Worm (Caenorhabditis elegans) whole organism, young adult: Measurements from ENCODE around the gene F47B8.18.

ENCODE experiments used
- B0019.2 ChIP-seq: fragments of 200-800 bp; sonication (Bioruptor generic); conservative IDR thresholded peaks from 2 replicates; pipeline ENCODE4 v1.3.6; 2022; ENCODE audit warnings: missing genetic modification reagents, missing genetic modification characterization, missing compliant biosample characterization
- B0261.1 ChIP-seq: sonication (generic microtip); optimal IDR thresholded peaks from 2 replicates; lab custom pipeline; 2016; ENCODE audit warnings: mild to moderate bottlenecking, missing genetic modification characterization, moderate library complexity, missing compliant biosample characterization
- B0336.3 ChIP-seq: fragments of 200-800 bp; sonication (Bioruptor generic); IDR thresholded peaks from 2 replicates; pipeline ENCODE4 v1.3.6; 2022; ENCODE audit warnings: missing genetic modification characterization, missing compliant biosample characterization
- D2030.7 ChIP-seq: fragments of 200-800 bp; sonication (Bioruptor generic); IDR thresholded peaks from 2 replicates; pipeline ENCODE4 v1.3.6; 2022; ENCODE audit warnings: missing genetic modification reagents, missing genetic modification characterization, missing compliant biosample characterization
- F39B2.1 ChIP-seq: fragments of 200-800 bp; sonication (Bioruptor generic); IDR thresholded peaks from 2 replicates; pipeline ENCODE4 v1.3.6; 2022; ENCODE audit warnings: missing genetic modification reagents, missing genetic modification characterization, missing compliant biosample characterization
- F57C9.4 ChIP-seq: sonication (generic microtip); optimal IDR thresholded peaks from 2 replicates; lab custom pipeline; 2017; ENCODE audit warnings: mild to moderate bottlenecking, missing genetic modification characterization, missing compliant biosample characterization
- T26A5.8 ChIP-seq: sonication (generic microtip); optimal IDR thresholded peaks from 2 replicates; lab custom pipeline; 2016; ENCODE audit warnings: missing genetic modification characterization, missing compliant biosample characterization
- Y56A3A.18 ChIP-seq: fragments of 200-800 bp; sonication (Bioruptor generic); IDR thresholded peaks from 2 replicates; pipeline ENCODE4 v1.3.6; 2022; ENCODE audit warnings: missing genetic modification reagents, missing genetic modification characterization, missing compliant biosample characterization
- Y79H2A.3 ChIP-seq: fragments of 200-800 bp; sonication (Bioruptor generic); conservative IDR thresholded peaks from 2 replicates; pipeline ENCODE4 v1.3.6; 2022; ENCODE audit warnings: missing genetic modification reagents, missing genetic modification characterization, missing compliant biosample characterization
- ama-1 ChIP-seq, 3 experiments: fragments of 150-350 bp in 1 of 3; sonication (generic microtip) in 2 of 3; optimal IDR thresholded peaks; 2 replicates each; lab custom pipeline; 2014 to 2018; ENCODE audit warnings: missing biosample characterization in 2 of 3, missing genetic modification characterization in 2 of 3, missing genetic modification reagents in 2 of 3
- aptf-2 ChIP-seq: fragments of 200-800 bp; sonication (Bioruptor generic); conservative IDR thresholded peaks from 2 replicates; pipeline ENCODE4 v1.3.6; 2022; ENCODE audit warnings: missing genetic modification reagents, missing genetic modification characterization, missing compliant biosample characterization
- athp-1 ChIP-seq: sonication (generic microtip); optimal IDR thresholded peaks from 2 replicates; lab custom pipeline; 2017; ENCODE audit warnings: mild to moderate bottlenecking, missing genetic modification characterization, missing compliant biosample characterization
- attf-3 ChIP-seq: fragments of 200-800 bp; sonication (Bioruptor generic); conservative IDR thresholded peaks from 2 replicates; pipeline ENCODE4 v1.3.6; 2022; ENCODE audit warnings: missing genetic modification reagents, missing genetic modification characterization, missing compliant biosample characterization
- attf-6 ChIP-seq: fragments of 200-800 bp; sonication (Bioruptor generic); IDR thresholded peaks from 2 replicates; pipeline ENCODE4 v1.3.6; 2022; ENCODE audit warnings: missing genetic modification reagents, missing genetic modification characterization, missing compliant biosample characterization
- bed-1 ChIP-seq: fragments of 200-800 bp; sonication (Bioruptor generic); IDR thresholded peaks from 2 replicates; pipeline ENCODE4 v1.3.6; 2022; ENCODE audit warnings: missing genetic modification reagents, missing genetic modification characterization, missing compliant biosample characterization
- bed-2 ChIP-seq: fragments of 200-800 bp; sonication (Bioruptor generic); IDR thresholded peaks from 2 replicates; pipeline ENCODE4 v1.3.6; 2022; ENCODE audit warnings: missing genetic modification reagents, missing genetic modification characterization, missing compliant biosample characterization
- ccch-3 ChIP-seq: fragments of 200-800 bp; sonication (Bioruptor generic); optimal IDR thresholded peaks from 2 replicates; lab custom pipeline; 2018; ENCODE audit warnings: mild to moderate bottlenecking, missing genetic modification characterization, missing compliant biosample characterization
- ceh-100 ChIP-seq: fragments of 200-800 bp; sonication (Bioruptor generic); IDR thresholded peaks from 2 replicates; pipeline ENCODE4 v1.3.6; 2022; ENCODE audit warnings: missing genetic modification reagents, missing genetic modification characterization, missing compliant biosample characterization
- ceh-27 ChIP-seq: fragments of 200-800 bp; sonication (Bioruptor generic); optimal IDR thresholded peaks from 2 replicates; lab custom pipeline; 2018; ENCODE audit warnings: mild to moderate bottlenecking, missing genetic modification characterization, moderate library complexity, missing compliant biosample characterization
- ceh-40 ChIP-seq: fragments of 200-800 bp; sonication (Bioruptor generic); IDR thresholded peaks from 2 replicates; pipeline ENCODE4 v1.3.6; 2022; ENCODE audit warnings: missing genetic modification characterization, missing compliant biosample characterization
- ceh-79 ChIP-seq: sonication (generic microtip); optimal IDR thresholded peaks from 2 replicates; lab custom pipeline; 2017; ENCODE audit warnings: mild to moderate bottlenecking, missing genetic modification characterization, missing compliant biosample characterization
- chd-7 ChIP-seq: sonication (generic microtip); optimal IDR thresholded peaks from 2 replicates; lab custom pipeline; 2016; ENCODE audit warnings: mild to moderate bottlenecking, missing genetic modification characterization, moderate library complexity, missing compliant biosample characterization
- dox-1 ChIP-seq: fragments of 200-800 bp; sonication (Bioruptor generic); IDR thresholded peaks from 2 replicates; pipeline ENCODE4 v1.3.6; 2022; ENCODE audit warnings: missing genetic modification reagents, missing genetic modification characterization, missing compliant biosample characterization
- dpl-1 ChIP-seq: fragments of 150-350 bp; optimal IDR thresholded peaks from 2 replicates; lab custom pipeline; 2014; ENCODE audit warnings: missing biosample characterization, missing genetic modification reagents, missing genetic modification characterization
- hlh-12 ChIP-seq: sonication (generic microtip); optimal IDR thresholded peaks from 2 replicates; lab custom pipeline; 2016; ENCODE audit warnings: missing genetic modification characterization, missing compliant biosample characterization
- hmg-20 ChIP-seq: fragments of 200-800 bp; sonication (Bioruptor generic); IDR thresholded peaks from 2 replicates; pipeline ENCODE4 v1.3.6; 2022; ENCODE audit warnings: missing genetic modification reagents, missing genetic modification characterization, missing compliant biosample characterization
- lin-26 ChIP-seq: fragments of 200-800 bp; sonication (Bioruptor generic); IDR thresholded peaks from 2 replicates; pipeline ENCODE4 v1.3.6; 2022; ENCODE audit warnings: missing genetic modification reagents, missing genetic modification characterization, missing compliant biosample characterization
- lin-54 ChIP-seq: fragments of 200-800 bp; sonication (Bioruptor generic); optimal IDR thresholded peaks from 2 replicates; lab custom pipeline; 2018; ENCODE audit warnings: mild to moderate bottlenecking, missing genetic modification characterization, missing compliant biosample characterization
- lir-1 ChIP-seq: fragments of 200-800 bp; sonication (Bioruptor generic); conservative IDR thresholded peaks from 2 replicates; pipeline ENCODE4 v1.3.6; 2022; ENCODE audit warnings: missing genetic modification reagents, missing genetic modification characterization, missing compliant biosample characterization
- madf-6 ChIP-seq: fragments of 200-800 bp; sonication (Bioruptor generic); IDR thresholded peaks from 2 replicates; pipeline ENCODE4 v1.3.6; 2022; ENCODE audit warnings: missing genetic modification reagents, missing genetic modification characterization, missing compliant biosample characterization
- mcd-1 ChIP-seq: fragments of 200-800 bp; sonication (Bioruptor generic); IDR thresholded peaks from 2 replicates; pipeline ENCODE4 v1.3.6; 2022; ENCODE audit warnings: missing genetic modification reagents, missing genetic modification characterization, missing compliant biosample characterization
- nhr-120 ChIP-seq: fragments of 200-800 bp; sonication (Bioruptor generic); IDR thresholded peaks from 2 replicates; pipeline ENCODE4 v1.3.6; 2022; ENCODE audit warnings: missing genetic modification characterization, missing compliant biosample characterization
- nhr-27 ChIP-seq: fragments of 200-800 bp; sonication (Bioruptor generic); optimal IDR thresholded peaks from 2 replicates; lab custom pipeline; 2018; ENCODE audit warnings: mild to moderate bottlenecking, missing genetic modification characterization, moderate library complexity, missing compliant biosample characterization
- nhr-80 ChIP-seq: sonication (generic microtip); optimal IDR thresholded peaks from 2 replicates; lab custom pipeline; 2016; ENCODE audit warnings: missing genetic modification characterization, missing compliant biosample characterization
- nhr-90 ChIP-seq: sonication (generic microtip); optimal IDR thresholded peaks from 2 replicates; lab custom pipeline; 2016; ENCODE audit warnings: missing genotype, mild to moderate bottlenecking, missing genetic modification characterization, missing compliant biosample characterization
- pha-4 ChIP-seq: fragments of 150-350 bp; sonication (generic microtip); optimal IDR thresholded peaks from 2 replicates; lab custom pipeline; 2014; ENCODE audit warnings: missing biosample characterization, missing genetic modification reagents, missing genetic modification characterization
- repo-1 ChIP-seq: sonication (generic microtip); optimal IDR thresholded peaks from 2 replicates; lab custom pipeline; 2017; ENCODE audit warnings: mild to moderate bottlenecking, missing genetic modification characterization, missing compliant biosample characterization
- snpc-1.1 ChIP-seq: sonication (generic microtip); optimal IDR thresholded peaks from 2 replicates; lab custom pipeline; 2017; ENCODE audit warnings: missing genetic modification characterization, mild to moderate bottlenecking, missing compliant biosample characterization, antibody characterized with exemption, moderate library complexity, missing genotype, missing genetic modification reagents; ENCODE audit not compliant: insufficient read depth
- tbx-9 ChIP-seq: sonication (generic microtip); optimal IDR thresholded peaks from 2 replicates; lab custom pipeline; 2016; ENCODE audit warnings: borderline replicate concordance, missing genetic modification characterization, inconsistent platforms, missing compliant biosample characterization
- xnd-1 ChIP-seq: sonication (generic microtip); optimal IDR thresholded peaks from 2 replicates; lab custom pipeline; 2016; ENCODE audit warnings: missing genotype, missing genetic modification reagents, missing genetic modification characterization, missing compliant biosample characterization
- ztf-22 ChIP-seq: fragments of 200-800 bp; sonication (Bioruptor generic); optimal IDR thresholded peaks from 2 replicates; lab custom pipeline; 2018; ENCODE audit warnings: mild to moderate bottlenecking, missing genetic modification characterization, moderate library complexity, missing compliant biosample characterization
- ztf-3 ChIP-seq: fragments of 200-800 bp; sonication (Bioruptor generic); optimal IDR thresholded peaks from 2 replicates; lab custom pipeline; 2018; ENCODE audit warnings: mild to moderate bottlenecking, missing genetic modification characterization, missing compliant biosample characterization

The F47B8.18 gene

ce11 chrV:14347234-14347826, 22.1 kb upstream of the F47B8.18 start, which contains the start of gene cept-2 (continued):
- TF ChIP-seq athp-1 (tag; lab: Kevin White, UChicago) = peak; percentile 41
- no peak for TF ChIP-seq lin-54
- TF ChIP-seq ceh-79 (tag; lab: Kevin White, UChicago) = no peak
- TF ChIP-seq ceh-27 (GFP tag; lab: Kevin White, UChicago) = peak; percentile 81
- peak; percentile 67; the same call in 1 of the 2 replicates for TF ChIP-seq attf-6 (GFP tag; lab: Robert Waterston, UW)
- no peak for TF ChIP-seq lin-26 (GFP tag; lab: Robert Waterston, UW)
- no peak for TF ChIP-seq nhr-120 (GFP tag; lab: Robert Waterston, UW)
- TF ChIP-seq dpl-1 (GFP tag; lab: Kevin White, UChicago) = peak; percentile 56
- no peak for TF ChIP-seq F57C9.4 (tag; lab: Kevin White, UChicago)
- TF ChIP-seq tbx-9 = no peak
- TF ChIP-seq chd-7 (tag; lab: Kevin White, UChicago) = no peak
- peak; percentile 98 for TF ChIP-seq ceh-100 (GFP tag; lab: Robert Waterston, UW)
- TF ChIP-seq hmg-20 (GFP tag; lab: Robert Waterston, UW) = 0 out of 2 replicates have a peak, but pooled peaks have one; percentile 43
- peak; percentile 27; the same call in 1 of the 2 replicates for TF ChIP-seq D2030.7 (GFP tag; lab: Robert Waterston, UW)
- TF ChIP-seq B0261.1 (tag; lab: Kevin White, UChicago) = peak; percentile 22
- 0 out of 2 replicates have a peak, but pooled peaks have one; percentile 25 for TF ChIP-seq bed-2 (GFP tag; lab: Robert Waterston, UW)
- no peak for TF ChIP-seq Y56A3A.18
- peak; percentile 45 for TF ChIP-seq snpc-1.1 (tag; lab: Kevin White, UChicago)
- TF ChIP-seq ztf-22 (GFP tag; lab: Kevin White, UChicago) = no peak
- no peak for TF ChIP-seq Y79H2A.3
- TF ChIP-seq ama-1 (optimal IDR thresholded peaks at IDR 0.05; lab: Kevin White, UChicago) = no peak
- no peak for TF ChIP-seq ama-1 (GFP tag; optimal IDR thresholded peaks at IDR 0.05; lab: Kevin White, UChicago)
- TF ChIP-seq nhr-80 (tag; lab: Kevin White, UChicago) = peak; percentile 54
- TF ChIP-seq pha-4 (tag; lab: Kevin White, UChicago) = peak; percentile 45
- peak; percentile 64 for TF ChIP-seq madf-6
- no peak for TF ChIP-seq xnd-1
- no peak for TF ChIP-seq B0336.3 (GFP tag; lab: Robert Waterston, UW)
- peak; percentile 92 for TF ChIP-seq dox-1 (GFP tag; lab: Robert Waterston, UW)

- TF ChIP-seq F39B2.1 (no peak), bed-2 (GFP tag; lab: Robert Waterston, UW) (no peak), ccch-3 (GFP tag; lab: Kevin White, UChicago) (no peak), T26A5.8 (tag; lab: Kevin White, UChicago) (no peak), repo-1 (tag; lab: Kevin White, UChicago) (no peak), aptf-2 (GFP tag; lab: Robert Waterston, UW) (no peak), bed-1 (GFP tag; lab: Robert Waterston, UW) (no peak), mcd-1 (no peak), hmg-20 (GFP tag; lab: Robert Waterston, UW) (no peak), ceh-40 (no peak), nhr-27 (tag; lab: Kevin White, UChicago) (no peak), ceh-27 (GFP tag; lab: Kevin White, UChicago) (no peak), B0019.2 (GFP tag; lab: Robert Waterston, UW) (no peak), ceh-100 (GFP tag; lab: Robert Waterston, UW) (no peak), lir-1 (no peak), nhr-90 (tag; lab: Kevin White, UChicago) (no peak), ztf-3 (GFP tag; lab: Kevin White, UChicago) (no peak), attf-3 (GFP tag; lab: Robert Waterston, UW) (no peak), hlh-12 (no peak)
- TF ChIP-seq, all 124 proteins: peak for 0
Measured at ce11 chrV:14341672-14342071, 16.4 kb upstream of the F47B8.18 start, which contains the start of gene F47B8.10. Gene F47B8.10 (plus strand): TSS chrV:14341972.
